Worm (Caenorhabditis elegans) whole organism, L4 larva: Measurements from ENCODE around the gene ZK1307.4.

ENCODE experiments used
- R02D3.7 ChIP-seq: fragments of 150-350 bp; sonication (generic microtip); optimal IDR thresholded peaks from 3 replicates; lab custom pipeline; 2014; ENCODE audit warnings: missing biosample characterization, missing genetic modification characterization
- aha-1 ChIP-seq: fragments of 150-350 bp; peaks from one replicate; lab custom pipeline; 2014; ENCODE audit warnings: missing biosample characterization, missing genetic modification characterization
- aly-2 ChIP-seq: sonication (generic microtip); optimal IDR thresholded peaks from 2 replicates; lab custom pipeline; 2018; ENCODE audit warnings: missing biosample characterization, missing genetic modification characterization
- ceh-32 ChIP-seq: sonication (generic microtip); optimal IDR thresholded peaks from 2 replicates; lab custom pipeline; 2016; ENCODE audit warnings: mild to moderate bottlenecking, missing genetic modification characterization, missing compliant biosample characterization; ENCODE audit not compliant: poor library complexity
- fos-1 ChIP-seq: fragments of 150-350 bp; optimal IDR thresholded peaks from 2 replicates; lab custom pipeline; 2014; ENCODE audit warnings: missing biosample characterization, missing genetic modification characterization
- lin-1 ChIP-seq: fragments of 200-800 bp; sonication (Bioruptor generic); IDR thresholded peaks from 2 replicates; pipeline ENCODE4 v1.3.6; 2022; ENCODE audit warnings: missing genetic modification reagents, missing genetic modification characterization, missing compliant biosample characterization
- nhr-28 ChIP-seq: fragments of 150-350 bp; optimal IDR thresholded peaks from 2 replicates; lab custom pipeline; 2014; ENCODE audit warnings: missing biosample characterization, missing genetic modification characterization
- nhr-41 ChIP-seq: fragments of 200-800 bp; sonication (Bioruptor generic); IDR thresholded peaks from 2 replicates; pipeline ENCODE4 v1.3.6; 2022; ENCODE audit warnings: missing genetic modification reagents, missing genetic modification characterization, missing compliant biosample characterization
- pqm-1 ChIP-seq: sonication (generic microtip); optimal IDR thresholded peaks from 2 replicates; lab custom pipeline; 2017; ENCODE audit warnings: missing biosample characterization, missing genetic modification characterization
- unc-62 ChIP-seq, 3 experiments: fragments of 150-350 bp in 1 of 3; sonication (generic microtip); optimal IDR thresholded peaks in 2 of 3; peaks in 1 of 3; 1 replicate in 1 of 3; 2 replicates in 2 of 3; lab custom pipeline; 2014 to 2017; ENCODE audit warnings: missing biosample characterization in 3 of 3, missing genetic modification characterization in 3 of 3, missing genetic modification reagents in 3 of 3, missing genotype in 1 of 3

ce11 chrII:9652919-9653318 is 1.3 kb upstream of the ZK1307.4 start, which contains the start of gene ZK1307.3:
- TF ChIP-seq nhr-28 (tag; lab: Kevin White, UChicago) = no peak
- TF ChIP-seq unc-62 (GFP tag; optimal IDR thresholded peaks at IDR 0.05 in 1 of 2; lab: Kevin White, UChicago) = no peak
- no peak for TF ChIP-seq unc-62 (tag; optimal IDR thresholded peaks at IDR 0.05; lab: Kevin White, UChicago)
- TF ChIP-seq pqm-1 (tag; lab: Kevin White, UChicago) = no peak
- TF ChIP-seq lin-1 (GFP tag; lab: Robert Waterston, UW) = no peak
- TF ChIP-seq nhr-41 (GFP tag; lab: Robert Waterston, UW) = no peak
- no peak for TF ChIP-seq R02D3.7 (tag; lab: Kevin White, UChicago)
- TF ChIP-seq aly-2 (tag; lab: Kevin White, UChicago) = no peak
- TF ChIP-seq ceh-32 (tag; lab: Kevin White, UChicago) = no peak
- TF ChIP-seq fos-1 (tag; lab: Kevin White, UChicago) = no peak
- TF ChIP-seq aha-1 (tag; lab: Kevin White, UChicago) = no peak
